Worm (Caenorhabditis elegans) whole organism, young adult: ENCODE measurements around the gene F45B8.5.

Experiments used
- F37B4.10 ChIP-seq: fragments of 200-800 bp; sonication (Bioruptor generic); IDR thresholded peaks from 2 replicates; pipeline ENCODE4 v1.3.6; 2022; ENCODE audit warnings: missing genetic modification characterization, missing compliant biosample characterization
- F39B2.1 ChIP-seq: fragments of 200-800 bp; sonication (Bioruptor generic); IDR thresholded peaks from 2 replicates; pipeline ENCODE4 v1.3.6; 2022; ENCODE audit warnings: missing genetic modification reagents, missing genetic modification characterization, missing compliant biosample characterization
- F55B11.4 ChIP-seq: sonication (generic microtip); optimal IDR thresholded peaks from 2 replicates; lab custom pipeline; 2016; ENCODE audit warnings: missing compliant biosample characterization, missing genetic modification characterization, borderline replicate concordance; ENCODE audit not compliant: insufficient read depth
- ceh-79 ChIP-seq: sonication (generic microtip); optimal IDR thresholded peaks from 2 replicates; lab custom pipeline; 2017; ENCODE audit warnings: mild to moderate bottlenecking, missing genetic modification characterization, missing compliant biosample characterization
- nfya-2 ChIP-seq: fragments of 200-800 bp; sonication (Bioruptor generic); IDR thresholded peaks from 2 replicates; pipeline ENCODE4 v1.3.6; 2022; ENCODE audit warnings: missing genetic modification reagents, missing genetic modification characterization, missing compliant biosample characterization
- pha-4 ChIP-seq: fragments of 150-350 bp; sonication (generic microtip); optimal IDR thresholded peaks from 2 replicates; lab custom pipeline; 2014; ENCODE audit warnings: missing biosample characterization, missing genetic modification reagents, missing genetic modification characterization
- repo-1 ChIP-seq: sonication (generic microtip); optimal IDR thresholded peaks from 2 replicates; lab custom pipeline; 2017; ENCODE audit warnings: mild to moderate bottlenecking, missing genetic modification characterization, missing compliant biosample characterization
- xnd-1 ChIP-seq: sonication (generic microtip); optimal IDR thresholded peaks from 2 replicates; lab custom pipeline; 2016; ENCODE audit warnings: missing genotype, missing genetic modification reagents, missing genetic modification characterization, missing compliant biosample characterization

- no peak for TF ChIP-seq nfya-2 (GFP tag; lab: Robert Waterston, UW)
- TF ChIP-seq pha-4 (tag; lab: Kevin White, UChicago), result no peak
- no peak for TF ChIP-seq F39B2.1 (GFP tag; lab: Robert Waterston, UW)
- no peak for TF ChIP-seq F37B4.10 (GFP tag; lab: Robert Waterston, UW)
- TF ChIP-seq F55B11.4 (tag; lab: Kevin White, UChicago), result no peak
- no peak for TF ChIP-seq xnd-1 (tag; lab: Kevin White, UChicago)
- no peak for TF ChIP-seq ceh-79 (tag; lab: Kevin White, UChicago)
- TF ChIP-seq repo-1 (tag; lab: Kevin White, UChicago), result no peak
Measured at ce11 chrX:14928854-14929253, 37.0 kb upstream of the F45B8.5 start, which contains the start of gene ntr-2.
